Worm (Caenorhabditis elegans): Measurements from ENCODE around the gene C47E12.11.

Gene C47E12.11

DNA sequence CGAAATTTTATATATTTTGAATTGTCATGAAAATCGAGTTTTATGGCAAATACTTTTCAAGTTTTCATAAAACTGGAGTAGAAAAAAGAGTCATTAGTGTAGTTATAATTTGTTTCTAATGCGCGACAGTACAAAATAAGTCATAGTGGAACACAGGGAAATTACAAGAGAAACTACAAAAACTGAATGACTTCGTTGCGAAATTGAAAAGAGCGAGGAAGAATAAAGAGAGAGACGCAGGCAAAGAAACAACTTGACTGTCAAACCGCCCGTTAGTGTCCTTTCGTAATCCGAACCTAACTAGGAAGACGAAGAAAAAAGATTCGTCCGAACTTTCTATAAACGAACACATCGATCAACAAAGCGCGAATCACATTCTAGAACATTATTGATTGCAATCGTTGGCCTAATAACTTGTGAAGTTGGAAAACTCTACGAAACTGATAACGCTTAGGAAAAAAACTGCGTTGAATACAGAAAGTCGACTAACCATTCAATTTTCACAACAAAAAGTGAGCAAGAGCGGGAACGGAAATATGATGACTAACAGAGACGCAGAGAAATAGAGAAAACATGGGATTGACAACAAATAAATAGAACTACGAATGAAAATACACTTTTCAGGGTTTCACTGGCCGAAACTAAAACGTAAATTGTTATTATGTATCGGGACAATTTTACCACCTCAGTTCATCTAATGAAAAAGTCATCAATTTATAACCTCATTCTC is 24.4 kb downstream of the C47E12.11 start (continued):
- TF ChIP-seq lin-29 (GFP tag; IDR thresholded peaks at IDR 0.05) (no peak), dmd-6 (GFP tag; IDR thresholded peaks at IDR 0.05) (no peak), lsy-2 (tag; optimal IDR thresholded peaks at IDR 0.05) (no peak), nhr-76 (tag; optimal IDR thresholded peaks at IDR 0.05) (no peak), dmd-8 (GFP tag; IDR thresholded peaks at IDR 0.05) (no peak), saeg-2 (GFP tag; IDR thresholded peaks at IDR 0.05) (0 out of 2 replicates have a peak, but pooled peaks have one; percentile 5), nhr-237 (tag; optimal IDR thresholded peaks at IDR 0.05) (no peak), snpc-1.2 (GFP tag; IDR thresholded peaks at IDR 0.05) (0 out of 2 replicates have a peak, but pooled peaks have one; percentile 28), D1046.2 (GFP tag; IDR thresholded peaks at IDR 0.05) (no peak), pqm-1 (tag; optimal IDR thresholded peaks at IDR 0.05) (no peak), hmg-1.1 (GFP tag; IDR thresholded peaks at IDR 0.05) (no peak), zip-2 (tag; optimal IDR thresholded peaks at IDR 0.05) (no peak), ces-1 (GFP tag; optimal IDR thresholded peaks at IDR 0.05) (no peak), lin-38 (GFP tag; IDR thresholded peaks at IDR 0.05) (peak; percentile 36), nhr-11 (tag; optimal IDR thresholded peaks at IDR 0.05) (no peak), mep-1 (tag; optimal IDR thresholded peaks at IDR 0.05) (no peak), php-3 (GFP tag; IDR thresholded peaks at IDR 0.05) (no peak), Y48G9A.11 (GFP tag; IDR thresholded peaks at IDR 0.05) (no peak), F44E2.7 (GFP tag; IDR thresholded peaks at IDR 0.05) (no peak), R02D3.7 (tag; optimal IDR thresholded peaks at IDR 0.05) (no peak), ceh-62 (tag; optimal IDR thresholded peaks at IDR 0.05) (no peak), dpl-1 (GFP tag; optimal IDR thresholded peaks at IDR 0.05) (no peak), nhr-77 (tag; optimal IDR thresholded peaks at IDR 0.05) (no peak), F49E8.2 (tag; optimal IDR thresholded peaks at IDR 0.05; ENCODE audit: borderline replicate concordance) (no peak), skn-1 (tag; optimal IDR thresholded peaks at IDR 0.05) (no peak), Y105C5A.15 (GFP tag; IDR thresholded peaks at IDR 0.05) (no peak), ZK546.5 (tag; optimal IDR thresholded peaks at IDR 0.05) (no peak), spr-1 (tag; optimal IDR thresholded peaks at IDR 0.05) (no peak), nhr-25 (tag; optimal IDR thresholded peaks at IDR 0.05; ENCODE audit: borderline replicate concordance, insufficient read depth) (no peak), egl-43 (GFP tag; IDR thresholded peaks at IDR 0.05) (no peak), duxl-1 (tag; optimal IDR thresholded peaks at IDR 0.05; ENCODE audit: poor library complexity) (no peak), mxl-2 (GFP tag; conservative IDR thresholded peaks at IDR 0.05) (no peak), ceh-82 (tag; optimal IDR thresholded peaks at IDR 0.05) (no peak), hlh-11 (tag; optimal IDR thresholded peaks at IDR 0.05) (peak; percentile 26)

DNA sequence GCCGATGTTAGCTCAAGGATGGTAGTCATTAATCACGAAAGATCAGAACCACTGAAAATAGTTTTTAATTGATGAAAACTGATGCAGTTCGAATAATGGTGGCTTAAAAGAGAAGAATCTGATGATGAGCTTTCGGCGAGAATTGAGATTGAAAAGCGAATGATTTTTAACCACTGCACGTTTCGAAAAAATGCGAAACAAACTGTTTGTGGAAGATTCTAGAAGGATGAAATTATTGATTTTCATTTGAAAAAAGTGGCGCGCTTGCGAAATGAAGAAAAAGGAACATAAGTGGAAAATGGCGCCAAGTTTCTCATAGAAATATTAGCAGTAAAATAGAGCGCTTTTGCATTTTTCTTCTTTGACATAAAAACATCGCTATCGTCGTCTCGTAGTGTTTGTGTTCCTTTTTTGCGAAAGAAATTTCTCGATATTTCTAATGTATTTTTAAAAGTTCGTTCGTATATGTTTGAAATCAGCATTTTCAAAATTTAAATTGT is 25.7 kb downstream of the C47E12.11 start, which contains the start of gene uba-1:
Gene uba-1 (minus strand): TSS at position 51 of the 500 bp plus-strand sequence.
- no peak for TF ChIP-seq nhr-10 (tag; optimal IDR thresholded peaks at IDR 0.05)
- no peak for TF ChIP-seq aha-1 (tag)
- no peak for TF ChIP-seq F49E8.2 (tag; optimal IDR thresholded peaks at IDR 0.05; ENCODE audit: borderline replicate concordance)
- no peak for TF ChIP-seq nhr-76 (tag; optimal IDR thresholded peaks at IDR 0.05)
- peak; percentile 19 for TF ChIP-seq nhr-28 (tag; optimal IDR thresholded peaks at IDR 0.05)
- TF ChIP-seq hmg-1.1 (GFP tag; IDR thresholded peaks at IDR 0.05) = peak; percentile 28; the same call in 1 of the 2 replicates
- no peak for TF ChIP-seq daf-8 (GFP tag; IDR thresholded peaks at IDR 0.05)
- TF ChIP-seq ztf-7 (tag; optimal IDR thresholded peaks at IDR 0.05) = no peak
- TF ChIP-seq mdt-29 (GFP tag; IDR thresholded peaks at IDR 0.05) = no peak
- TF ChIP-seq zag-1 (tag; optimal IDR thresholded peaks at IDR 0.05) = no peak
- TF ChIP-seq dmd-6 (GFP tag; IDR thresholded peaks at IDR 0.05) = peak; percentile 21; the same call in 1 of the 2 replicates
- 0 out of 2 replicates have a peak, but pooled peaks have one; percentile 51 for TF ChIP-seq pha-4 (GFP tag; IDR thresholded peaks at IDR 0.05)
- peak; percentile 15 for TF ChIP-seq pha-4 (tag; optimal IDR thresholded peaks at IDR 0.05)
- no peak for TF ChIP-seq mxl-3 (GFP tag; optimal IDR thresholded peaks at IDR 0.05)
- TF ChIP-seq nhr-6 (tag; optimal IDR thresholded peaks at IDR 0.05) = no peak
- TF ChIP-seq zfp-2 (tag; optimal IDR thresholded peaks at IDR 0.05) = no peak
- TF ChIP-seq ZK546.5 (tag; optimal IDR thresholded peaks at IDR 0.05) = no peak
- TF ChIP-seq set-16 (GFP tag; IDR thresholded peaks at IDR 0.05) = no peak
- no peak for TF ChIP-seq aly-2 (tag; optimal IDR thresholded peaks at IDR 0.05)
- TF ChIP-seq php-3 (GFP tag; IDR thresholded peaks at IDR 0.05) = no peak
- no peak for TF ChIP-seq ceh-32 (tag; optimal IDR thresholded peaks at IDR 0.05; ENCODE audit: poor library complexity)
- TF ChIP-seq unc-62 (GFP tag; optimal IDR thresholded peaks at IDR 0.05 in 1 of 2) = no peak
- no peak for TF ChIP-seq unc-62 (tag; optimal IDR thresholded peaks at IDR 0.05)
- no peak for TF ChIP-seq nhr-11 (tag; optimal IDR thresholded peaks at IDR 0.05)

Measured in whole organism, L4 larva.